Worm (Caenorhabditis elegans): Measurements from ENCODE around the gene R08A2.7.

Gene R08A2.7

ce11 chrV:14687106-14687964 is 35.8 kb upstream of the R08A2.7 start (continued):
- peak; percentile 9 for TF ChIP-seq dox-1 (GFP tag; IDR thresholded peaks at IDR 0.05)
- TF ChIP-seq B0336.3 (GFP tag; IDR thresholded peaks at IDR 0.05): peak; percentile 5
- TF ChIP-seq gei-17 (GFP tag; optimal IDR thresholded peaks at IDR 0.05): no peak
- TF ChIP-seq B0035.1 (tag; optimal IDR thresholded peaks at IDR 0.05): no peak
- TF ChIP-seq mxl-1 (tag; optimal IDR thresholded peaks at IDR 0.05): no peak
- TF ChIP-seq snpc-1.1 (tag; optimal IDR thresholded peaks at IDR 0.05; ENCODE audit: insufficient read depth): no peak
- no peak for TF ChIP-seq ztf-18 (tag; optimal IDR thresholded peaks at IDR 0.05)
- no peak for TF ChIP-seq F37B4.10 (GFP tag; IDR thresholded peaks at IDR 0.05)

DNA sequence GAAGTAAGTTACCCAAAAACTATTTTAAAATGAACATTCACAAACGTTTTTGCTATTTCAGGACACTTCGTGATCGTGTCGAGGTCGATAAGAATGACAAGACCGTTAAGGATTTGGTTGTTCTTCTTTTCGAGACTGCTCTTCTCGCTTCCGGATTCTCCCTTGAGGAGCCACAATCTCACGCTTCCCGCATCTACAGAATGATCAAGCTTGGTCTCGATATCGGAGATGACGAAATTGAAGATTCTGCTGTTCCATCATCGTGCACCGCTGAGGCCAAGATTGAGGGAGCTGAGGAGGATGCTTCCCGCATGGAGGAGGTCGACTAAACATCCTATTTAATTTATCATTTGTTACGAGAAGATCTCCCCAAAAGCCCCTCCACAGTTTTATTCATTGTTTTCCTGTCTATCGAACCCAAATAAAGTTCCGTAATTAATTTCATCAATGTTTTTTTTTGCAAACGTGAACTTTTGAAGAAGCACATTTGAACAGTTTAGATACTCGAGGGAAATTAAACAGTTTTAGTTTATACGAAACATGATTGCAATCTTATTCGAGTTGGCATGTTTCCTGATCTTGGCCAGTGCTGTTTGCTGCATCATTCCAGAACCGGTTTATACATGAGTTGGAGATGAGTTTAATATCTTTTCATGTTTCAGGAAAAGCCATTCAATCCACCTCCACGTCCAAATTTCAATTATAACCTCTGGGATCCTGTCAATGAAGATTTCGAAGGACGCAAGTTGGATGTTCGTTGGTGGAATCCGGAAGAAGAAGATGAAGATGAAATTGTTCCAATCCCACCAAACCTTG is 34.8 kb upstream of the R08A2.7 start, which contains the start of gene C47E8.11:
Gene C47E8.11, plus strand, starts transcription at position 520 of the 816 bp plus-strand sequence.
- TF ChIP-seq T26A5.8 (tag; optimal IDR thresholded peaks at IDR 0.05): no peak
- peak; percentile 30 for TF ChIP-seq rcor-1 (GFP tag; IDR thresholded peaks at IDR 0.05)
- no peak for TF ChIP-seq ccch-3 (GFP tag; optimal IDR thresholded peaks at IDR 0.05)
- TF ChIP-seq K11D2.4 (GFP tag; IDR thresholded peaks at IDR 0.05): no peak
- TF ChIP-seq mel-28 (tag; optimal IDR thresholded peaks at IDR 0.05; ENCODE audit: borderline replicate concordance): no peak
- TF ChIP-seq snpc-4 (GFP tag; optimal IDR thresholded peaks at IDR 0.05): peak; percentile 3
- peak in 2 of 4 experiments; percentile 39 to 74 for TF ChIP-seq snpc-4 (tag; optimal IDR thresholded peaks at IDR 0.05)
- TF ChIP-seq repo-1 (tag; optimal IDR thresholded peaks at IDR 0.05): peak; percentile 80
- TF ChIP-seq D2030.7 (GFP tag; IDR thresholded peaks at IDR 0.05): peak; percentile 39; the same call in 1 of the 2 replicates
- no peak for TF ChIP-seq him-1 (tag; optimal IDR thresholded peaks at IDR 0.05)
- TF ChIP-seq hrde-1 (tag; optimal IDR thresholded peaks at IDR 0.05; ENCODE audit: borderline replicate concordance): peak; percentile 21
- no peak for TF ChIP-seq nhr-27 (tag; optimal IDR thresholded peaks at IDR 0.05)
- TF ChIP-seq lin-40 (tag; optimal IDR thresholded peaks at IDR 0.05): peak; percentile 52
- peak; percentile 48; the same call in 1 of the 2 replicates for TF ChIP-seq C06A6.2 (GFP tag; conservative IDR thresholded peaks at IDR 0.05)
- peak; percentile 85 for TF ChIP-seq pbrm-1 (GFP tag; IDR thresholded peaks at IDR 0.05)
- no peak; the same call in 1 of the 2 replicates for TF ChIP-seq ceh-100 (GFP tag; IDR thresholded peaks at IDR 0.05)
- no peak for TF ChIP-seq rpc-1 (optimal IDR thresholded peaks at IDR 0.05)
- TF ChIP-seq rpc-1 (tag; optimal IDR thresholded peaks at IDR 0.05): no peak
- TF ChIP-seq nhr-120 (GFP tag; IDR thresholded peaks at IDR 0.05): no peak
- peak; percentile 60 for TF ChIP-seq madf-10 (tag; optimal IDR thresholded peaks at IDR 0.05)
- no peak for TF ChIP-seq lir-1 (GFP tag; conservative IDR thresholded peaks at IDR 0.05)
- TF ChIP-seq atf-7 (tag; optimal IDR thresholded peaks at IDR 0.05): peak; percentile 34
- TF ChIP-seq ceh-58 (GFP tag; IDR thresholded peaks at IDR 0.05): no peak
- no peak for TF ChIP-seq attf-3 (GFP tag; conservative IDR thresholded peaks at IDR 0.05)
- no peak; the same call in 1 of the 2 replicates for TF ChIP-seq let-526 (GFP tag; IDR thresholded peaks at IDR 0.05)
- TF ChIP-seq akir-1 (GFP tag; optimal IDR thresholded peaks at IDR 0.05): no peak
- peak; percentile 36; the same call in 1 of the 2 replicates for TF ChIP-seq hmg-1.2 (GFP tag; IDR thresholded peaks at IDR 0.05)
- TF ChIP-seq fkh-3 (tag; optimal IDR thresholded peaks at IDR 0.05): no peak
- TF ChIP-seq Y53G8AR.9 (GFP tag; conservative IDR thresholded peaks at IDR 0.05): peak; percentile 68
- no peak for TF ChIP-seq bed-2 (GFP tag; IDR thresholded peaks at IDR 0.05)
- TF ChIP-seq Y79H2A.3 (GFP tag; conservative IDR thresholded peaks at IDR 0.05): no peak
- TF ChIP-seq unc-130 (GFP tag; optimal IDR thresholded peaks at IDR 0.05): peak; percentile 46
- no peak; the same call in 1 of the 2 replicates for TF ChIP-seq Y95B8A.8 (GFP tag; IDR thresholded peaks at IDR 0.05)
- 0 out of 2 replicates have a peak, but pooled peaks have one; percentile 40 for TF ChIP-seq cebp-2 (GFP tag; IDR thresholded peaks at IDR 0.05)
- TF ChIP-seq tlf-1 (GFP tag; optimal IDR thresholded peaks at IDR 0.05): peak; percentile 78
- peak in 1 of 2 experiments; percentile 60 for TF ChIP-seq let-607 (tag; optimal IDR thresholded peaks at IDR 0.05)
